Fruit fly (Drosophila melanogaster) whole organism, embryonic: ENCODE measurements around the gene CG11164.

Experiments
- Bgb ChIP-seq: fragments of 200-800 bp; sonication (Bioruptor generic); IDR thresholded peaks from 2 replicates; pipeline ENCODE4 v1.3.6; 2022; ENCODE audit warnings: missing biosample characterization, missing genetic modification characterization; ENCODE audit not compliant: partially characterized antibody
- BtbVII ChIP-seq: fragments of 200-800 bp; sonication (Bioruptor generic); optimal IDR thresholded peaks from 3 replicates; lab custom pipeline; 2017; ENCODE audit warnings: missing biosample characterization, mild to moderate bottlenecking, missing genetic modification characterization
- CG10366 ChIP-seq: fragments of 200-800 bp; sonication (Bioruptor generic); IDR thresholded peaks from 2 replicates; pipeline ENCODE4 v1.3.6; 2022; ENCODE audit warnings: missing biosample characterization, missing genetic modification characterization
- CG10543 ChIP-seq: fragments of 200-800 bp; sonication (Bioruptor generic); optimal IDR thresholded peaks from 3 replicates; lab custom pipeline; 2017; ENCODE audit warnings: missing biosample characterization, mild to moderate bottlenecking, missing genetic modification characterization, moderate library complexity
- CG12391 ChIP-seq: fragments of 200-800 bp; sonication (Bioruptor generic); optimal IDR thresholded peaks from 3 replicates; lab custom pipeline; 2018; ENCODE audit warnings: missing biosample characterization, mild to moderate bottlenecking, missing genetic modification characterization, moderate library complexity
- CG12942 ChIP-seq: fragments of 200-800 bp; sonication (Bioruptor generic); optimal IDR thresholded peaks from 3 replicates; lab custom pipeline; 2016; ENCODE audit warnings: missing biosample characterization, missing genetic modification characterization
- CG13296 ChIP-seq: fragments of 200-800 bp; sonication (Bioruptor generic); optimal IDR thresholded peaks from 3 replicates; lab custom pipeline; 2018; ENCODE audit warnings: missing biosample characterization, mild to moderate bottlenecking, missing genetic modification characterization
- CG14441 ChIP-seq: fragments of 200-800 bp; sonication (Bioruptor generic); IDR thresholded peaks from 2 replicates; pipeline ENCODE4 v1.3.6; 2022; ENCODE audit warnings: missing biosample characterization, missing genetic modification characterization
- CG2199 ChIP-seq: fragments of 200-800 bp; sonication (Bioruptor generic); IDR thresholded peaks from 3 replicates; pipeline ENCODE4 v1.3.6; 2022; ENCODE audit warnings: missing biosample characterization, missing genetic modification characterization
- CG2712 ChIP-seq: fragments of 200-800 bp; optimal IDR thresholded peaks from 3 replicates; lab custom pipeline; 2019; ENCODE audit warnings: missing biosample characterization, mild to moderate bottlenecking, missing genetic modification characterization, moderate library complexity
- CG31224 ChIP-seq: fragments of 200-800 bp; sonication (Bioruptor generic); IDR thresholded peaks from 2 replicates; pipeline ENCODE4 v1.3.6; 2022; ENCODE audit warnings: missing biosample characterization, missing genetic modification characterization
- CG34376 ChIP-seq: fragments of 200-800 bp; sonication (Bioruptor generic); optimal IDR thresholded peaks from 2 replicates; lab custom pipeline; 2018; ENCODE audit warnings: missing biosample characterization, mild to moderate bottlenecking, missing genetic modification characterization
- CG7987 ChIP-seq: fragments of 200-800 bp; sonication (Bioruptor generic); optimal IDR thresholded peaks from 2 replicates; lab custom pipeline; 2018; ENCODE audit warnings: missing biosample characterization, mild to moderate bottlenecking, missing genetic modification characterization, moderate library complexity
- CG9437 ChIP-seq: fragments of 200-800 bp; sonication (Bioruptor generic); optimal IDR thresholded peaks from 2 replicates; lab custom pipeline; 2018; ENCODE audit warnings: missing biosample characterization, mild to moderate bottlenecking, missing genetic modification characterization
- CG9817 ChIP-seq: fragments of 200-800 bp; sonication (Bioruptor generic); optimal IDR thresholded peaks from 2 replicates; lab custom pipeline; 2018; ENCODE audit warnings: missing biosample characterization, mild to moderate bottlenecking, missing genetic modification characterization, moderate library complexity
- Dbx ChIP-seq: fragments of 200-800 bp; sonication (Bioruptor generic); IDR thresholded peaks from 3 replicates; pipeline ENCODE4 v1.3.6; 2022; ENCODE audit warnings: missing biosample characterization, missing genetic modification characterization
- Dek ChIP-seq: fragments of 200-800 bp; sonication (Bioruptor generic); optimal IDR thresholded peaks from 3 replicates; lab custom pipeline; 2019; ENCODE audit warnings: missing biosample characterization, mild to moderate bottlenecking, missing genetic modification characterization, moderate library complexity
- Dref ChIP-seq: fragments of 200-800 bp; sonication (Bioruptor generic); IDR thresholded peaks from 2 replicates; pipeline ENCODE4 v1.3.6; 2022; ENCODE audit warnings: missing biosample characterization, missing genetic modification characterization
- Elba2 ChIP-seq: fragments of 200-800 bp; sonication (Bioruptor generic); optimal IDR thresholded peaks from 3 replicates; lab custom pipeline; 2016; ENCODE audit warnings: missing biosample characterization, missing genetic modification characterization
- Ets65A ChIP-seq: fragments of 200-800 bp; sonication (Bioruptor generic); peaks from one replicate; lab custom pipeline; 2016; ENCODE audit warnings: missing biosample characterization, missing genetic modification characterization
- H15 ChIP-seq: fragments of 200-800 bp; sonication (Bioruptor generic); IDR thresholded peaks from 3 replicates; pipeline ENCODE4 v1.3.6; 2022; ENCODE audit warnings: missing biosample characterization, missing genetic modification characterization
- HLH3B ChIP-seq: fragments of 200-800 bp; sonication (Bioruptor generic); IDR thresholded peaks from 2 replicates; pipeline ENCODE4 v1.3.6; 2022; ENCODE audit warnings: missing biosample characterization, missing genetic modification characterization
- Hmr ChIP-seq: fragments of 200-800 bp; sonication (Bioruptor generic); optimal IDR thresholded peaks from 3 replicates; lab custom pipeline; 2017; ENCODE audit warnings: mild to moderate bottlenecking, missing biosample characterization, missing genetic modification reagents, missing genetic modification characterization
- Lpt ChIP-seq: fragments of >200 bp; optimal IDR thresholded peaks from 2 replicates; lab custom pipeline; 2018; ENCODE audit warnings: missing biosample characterization, missing genetic modification characterization
- MBD-R2 ChIP-seq: fragments of 200-800 bp; sonication (Bioruptor generic); IDR thresholded peaks from 2 replicates; pipeline ENCODE4 v1.3.6; 2022; ENCODE audit warnings: missing biosample characterization, missing genetic modification characterization
- Med ChIP-seq: fragments of 200-800 bp; sonication (Bioruptor generic); peaks from one replicate; lab custom pipeline; 2016; ENCODE audit warnings: missing biosample characterization, missing genetic modification characterization, mild to moderate bottlenecking, inconsistent platforms, moderate library complexity
- Nf-YC ChIP-seq: fragments of 200-800 bp; optimal IDR thresholded peaks from 3 replicates; lab custom pipeline; 2019; ENCODE audit warnings: missing biosample characterization, mild to moderate bottlenecking, missing genetic modification characterization, moderate library complexity
- Stat92E ChIP-seq, 3 experiments: fragments of >200 bp in 2 of 3; fragments of 200-800 bp in 1 of 3; sonication (Bioruptor generic) in 1 of 3; optimal IDR thresholded peaks; 2 replicates each; lab custom pipeline; 2017 to 2019; ENCODE audit warnings: missing biosample characterization in 3 of 3, missing genetic modification characterization in 3 of 3, mild to moderate bottlenecking in 1 of 3, moderate library complexity in 1 of 3
- Taf1 ChIP-seq: fragments of 200-800 bp; sonication (Bioruptor generic); IDR thresholded peaks from 2 replicates; pipeline ENCODE4 v1.3.6; 2022; ENCODE audit warnings: missing biosample characterization, missing genetic modification characterization
- Usf ChIP-seq: fragments of 200-800 bp; sonication (Bioruptor generic); optimal IDR thresholded peaks from 2 replicates; lab custom pipeline; 2017; ENCODE audit warnings: missing genotype, missing biosample characterization, missing genetic modification characterization
- Xrp1 ChIP-seq: fragments of 200-800 bp; sonication (Bioruptor generic); IDR thresholded peaks from 2 replicates; pipeline ENCODE4 v1.3.6; 2022; ENCODE audit warnings: missing biosample characterization, missing genetic modification characterization
- aop ChIP-seq: fragments of 200-800 bp; sonication (Bioruptor generic); IDR thresholded peaks from 2 replicates; pipeline ENCODE4 v1.3.6; 2022; ENCODE audit warnings: missing biosample characterization, missing genetic modification characterization
- ara ChIP-seq: fragments of 200-800 bp; sonication (Bioruptor generic); IDR thresholded peaks from 2 replicates; pipeline ENCODE4 v1.3.6; 2022; ENCODE audit warnings: missing biosample characterization, missing genetic modification characterization
- chinmo ChIP-seq: fragments of 200-800 bp; sonication (Bioruptor generic); IDR thresholded peaks from 4 replicates; pipeline ENCODE4 v1.3.6; 2022; ENCODE audit warnings: missing biosample characterization, missing genetic modification characterization; ENCODE audit not compliant: partially characterized antibody
- exex ChIP-seq: fragments of 200-800 bp; sonication (Bioruptor generic); optimal IDR thresholded peaks from 4 replicates; lab custom pipeline; 2018; ENCODE audit warnings: missing biosample characterization, mild to moderate bottlenecking, missing genetic modification characterization, moderate library complexity
- grn ChIP-seq: fragments of 200-800 bp; sonication (Bioruptor generic); optimal IDR thresholded peaks from 3 replicates; lab custom pipeline; 2017; ENCODE audit warnings: missing biosample characterization, missing genetic modification characterization
- gsb ChIP-seq: fragments of 200-800 bp; sonication (Bioruptor generic); IDR thresholded peaks from 2 replicates; pipeline ENCODE4 v1.3.6; 2022; ENCODE audit warnings: missing biosample characterization, missing genetic modification characterization
- gsb-n ChIP-seq: fragments of 200-800 bp; sonication (Bioruptor generic); optimal IDR thresholded peaks from 3 replicates; lab custom pipeline; 2018; ENCODE audit warnings: missing biosample characterization, mild to moderate bottlenecking, missing genetic modification characterization
- her ChIP-seq: fragments of 200-800 bp; sonication (Bioruptor generic); optimal IDR thresholded peaks from 2 replicates; lab custom pipeline; 2016; ENCODE audit warnings: missing biosample characterization, missing genetic modification characterization
- lab ChIP-seq: fragments of 200-800 bp; sonication (Bioruptor generic); optimal IDR thresholded peaks from 3 replicates; lab custom pipeline; 2017; ENCODE audit warnings: missing biosample characterization, missing genetic modification characterization, mild to moderate bottlenecking, moderate library complexity, missing genetic modification reagents
- oc ChIP-seq: fragments of 200-800 bp; sonication (Bioruptor generic); optimal IDR thresholded peaks from 2 replicates; lab custom pipeline; 2018; ENCODE audit warnings: missing biosample characterization, mild to moderate bottlenecking, missing genetic modification characterization, moderate library complexity
- odd ChIP-seq: fragments of 200-800 bp; sonication (Bioruptor generic); optimal IDR thresholded peaks from 2 replicates; lab custom pipeline; 2017; ENCODE audit warnings: missing biosample characterization, mild to moderate bottlenecking, missing genetic modification characterization
- peb ChIP-seq: fragments of 200-800 bp; sonication (Bioruptor generic); IDR thresholded peaks from 2 replicates; pipeline ENCODE4 v1.3.6; 2022; ENCODE audit warnings: missing biosample characterization, missing genetic modification characterization
- pnt ChIP-seq: fragments of 200-800 bp; sonication (Bioruptor generic); optimal IDR thresholded peaks from 3 replicates; lab custom pipeline; 2016; ENCODE audit warnings: missing biosample characterization, missing genetic modification characterization
- prd ChIP-seq, 3 experiments: fragments of >200 bp in 2 of 3; fragments of 200-800 bp in 1 of 3; sonication (Bioruptor generic) in 1 of 3; optimal IDR thresholded peaks in 2 of 3; IDR thresholded peaks in 1 of 3; 2 replicates in 2 of 3; 3 replicates in 1 of 3; pipeline versions ENCODE4 v1.3.6 to Lab custom; 2017 to 2022; ENCODE audit warnings: missing biosample characterization in 1 of 3, missing genetic modification characterization in 1 of 3
- pzg ChIP-seq: fragments of 200-800 bp; sonication (Bioruptor generic); optimal IDR thresholded peaks from 3 replicates; lab custom pipeline; 2018; ENCODE audit warnings: missing biosample characterization, mild to moderate bottlenecking, missing genetic modification characterization, moderate library complexity
- rib ChIP-seq: fragments of 200-800 bp; sonication (Bioruptor generic); IDR thresholded peaks from 2 replicates; pipeline ENCODE4 v1.3.6; 2022; ENCODE audit warnings: missing biosample characterization, missing genetic modification characterization
- row ChIP-seq: fragments of 200-800 bp; sonication (Bioruptor generic); IDR thresholded peaks from 3 replicates; pipeline ENCODE4 v1.3.6; 2022; ENCODE audit warnings: missing biosample characterization, missing genetic modification characterization
- run ChIP-seq: fragments of 200-800 bp; sonication (Bioruptor generic); optimal IDR thresholded peaks from 3 replicates; lab custom pipeline; 2018; ENCODE audit warnings: missing biosample characterization, mild to moderate bottlenecking, missing genetic modification characterization
- sens ChIP-seq: fragments of 200-800 bp; sonication (Bioruptor generic); peaks from one replicate; lab custom pipeline; 2016; ENCODE audit warnings: missing biosample characterization, missing genetic modification characterization
- slbo ChIP-seq: fragments of 200-800 bp; sonication (Bioruptor generic); IDR thresholded peaks from 2 replicates; pipeline ENCODE4 v1.3.6; 2022; ENCODE audit warnings: missing biosample characterization, missing genetic modification characterization
- sug ChIP-seq: fragments of 200-800 bp; optimal IDR thresholded peaks from 2 replicates; lab custom pipeline; 2019; ENCODE audit warnings: missing biosample characterization, mild to moderate bottlenecking, missing genetic modification characterization, moderate library complexity

CG11164 gene

DNA sequence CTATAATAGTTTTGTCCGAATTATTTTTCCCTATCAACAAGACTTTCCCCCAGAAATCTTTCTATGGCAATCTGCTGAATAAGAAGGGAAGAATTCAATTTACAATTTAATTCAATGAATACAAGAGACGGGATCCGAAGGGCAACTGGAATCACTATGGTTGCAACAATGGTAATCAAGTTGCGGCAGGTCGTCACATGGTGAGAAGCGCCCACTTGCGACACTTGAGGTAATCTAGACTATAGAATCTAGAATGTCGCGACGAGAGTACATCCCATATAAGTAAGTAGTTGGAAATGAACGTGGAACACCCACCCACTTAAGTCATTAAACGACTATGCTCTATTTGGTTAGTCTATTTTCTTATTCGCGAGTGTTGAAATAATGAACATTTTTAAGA lies 14.1 kb downstream of the CG11164 start:
- TF ChIP-seq gsb-n (tag; lab: Kevin White, UChicago) (no peak), CG31224 (GFP tag; lab: Robert Waterston, UW) (no peak), CG9437 (GFP tag; lab: Kevin White, UChicago) (no peak), sug (peak; percentile 49), exex (peak; percentile 51), peb (no peak), chinmo (GFP tag; lab: Robert Waterston, UW) (no peak), CG13296 (GFP tag; lab: Kevin White, UChicago) (peak; percentile 25), Med (peak; percentile 75), Xrp1 (GFP tag; lab: Robert Waterston, UW) (no peak), run (no peak), Dbx (GFP tag; lab: Robert Waterston, UW) (0 out of 3 replicates have a peak, but pooled peaks have one; percentile 22), CG12942 (GFP tag; lab: Kevin White, UChicago) (no peak), CG14441 (GFP tag; lab: Robert Waterston, UW) (0 out of 2 replicates have a peak, but pooled peaks have one; percentile 9), CG10366 (GFP tag; lab: Robert Waterston, UW) (no peak), oc (tag; lab: Kevin White, UChicago) (no peak), prd (optimal IDR thresholded peaks at IDR 0.05; lab: Kevin White, UChicago) (no peak), prd (GFP tag; IDR thresholded peaks at IDR 0.05; lab: Robert Waterston, UW) (no peak), Nf-YC (tag; lab: Kevin White, UChicago) (no peak), her (GFP tag; lab: Kevin White, UChicago) (no peak), Usf (GFP tag; lab: Kevin White, UChicago) (no peak), CG34376 (GFP tag; lab: Kevin White, UChicago) (peak; percentile 19), sens (GFP tag; lab: Kevin White, UChicago) (peak; percentile 61), H15 (no peak), grn (GFP tag; lab: Kevin White, UChicago) (peak; percentile 43), lab (GFP tag; lab: Kevin White, UChicago) (peak; percentile 21), gsb (GFP tag; lab: Robert Waterston, UW) (no peak), slbo (GFP tag; lab: Robert Waterston, UW) (peak; percentile 38), odd (GFP tag; lab: Kevin White, UChicago) (no peak), Elba2 (GFP tag; lab: Kevin White, UChicago) (no peak), Taf1 (GFP tag; lab: Robert Waterston, UW) (no peak), CG7987 (GFP tag; lab: Kevin White, UChicago) (peak; percentile 1), Ets65A (GFP tag; lab: Kevin White, UChicago) (no peak), row (GFP tag; lab: Robert Waterston, UW) (0 out of 3 replicates have a peak, but pooled peaks have one; percentile 5), HLH3B (GFP tag; lab: Robert Waterston, UW) (0 out of 2 replicates have a peak, but pooled peaks have one; percentile 24), CG2199 (GFP tag; lab: Robert Waterston, UW) (0 out of 3 replicates have a peak, but pooled peaks have one; percentile 31), Hmr (GFP tag; lab: Kevin White, UChicago) (peak; percentile 19), Stat92E (GFP tag; optimal IDR thresholded peaks at IDR 0.05; lab: Kevin White, UChicago) (no peak), CG10543 (GFP tag; lab: Kevin White, UChicago) (peak; percentile 18), ara (GFP tag; lab: Robert Waterston, UW) (no peak)
- TF ChIP-seq, all 482 proteins: peak for 17

DNA sequence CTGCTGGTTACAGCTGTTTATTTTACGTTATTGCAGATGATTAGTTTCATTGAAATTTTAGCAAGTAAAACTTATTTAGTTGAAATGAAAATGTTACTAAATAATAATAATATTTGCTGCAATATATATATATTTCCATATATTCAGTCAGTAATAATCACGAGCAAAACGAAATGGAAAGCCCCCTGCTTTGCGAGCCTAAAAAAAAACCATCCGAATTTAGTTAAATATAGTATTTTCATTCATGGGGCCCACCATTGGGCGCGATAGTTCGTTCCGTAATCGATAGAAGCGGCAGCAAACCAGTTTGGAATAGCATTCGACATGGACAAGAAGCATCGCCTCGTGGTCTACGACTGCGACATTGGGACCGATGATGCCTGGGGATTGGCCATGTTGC lies 14.8 kb downstream of the CG11164 start, which contains the start of gene CG11158:
TSS of gene CG11158 (plus strand) at position 301 of the 400 bp plus-strand sequence.
- TF ChIP-seq pzg (GFP tag; lab: Kevin White, UChicago) (peak; percentile 9), CG9817 (no peak), MBD-R2 (GFP tag; lab: Robert Waterston, UW) (peak; percentile 25; the same call in 1 of the 2 replicates), aop (GFP tag; lab: Robert Waterston, UW) (no peak), pnt (GFP tag; lab: Kevin White, UChicago) (no peak), BtbVII (no peak), Bgb (GFP tag; lab: Robert Waterston, UW) (no peak), Dref (GFP tag; lab: Robert Waterston, UW) (peak; percentile 42; the same call in 1 of the 2 replicates), rib (GFP tag; lab: Robert Waterston, UW) (no peak), Dek (tag; lab: Kevin White, UChicago) (no peak), CG13296 (GFP tag; lab: Kevin White, UChicago) (no peak), CG12391 (tag; lab: Kevin White, UChicago) (no peak), CG2712 (no peak), Lpt (GFP tag; lab: Kevin White, UChicago) (no peak)
